Fruit fly (Drosophila melanogaster) S2 (cell line): Measurements from ENCODE around the gene CG43867.

Experiments used
- CG8478 ChIP-seq: fragments of >200 bp; optimal IDR thresholded peaks from 2 replicates; lab custom pipeline; 2018
- CTCF ChIP-seq, 2 experiments: fragments of >200 bp; optimal IDR thresholded peaks; 2 replicates each; lab custom pipeline; 2018

dm6 chrX:898367-898766 lies 29.4 kb downstream of the CG43867 start:
- no peak for TF ChIP-seq CG8478 (lab: Kevin White, UChicago)
- no peak for TF ChIP-seq CTCF (optimal IDR thresholded peaks at IDR 0.05; lab: Kevin White, UChicago)
